Fruit fly (Drosophila melanogaster): Measurements from ENCODE around the gene ND-75.

DNA sequence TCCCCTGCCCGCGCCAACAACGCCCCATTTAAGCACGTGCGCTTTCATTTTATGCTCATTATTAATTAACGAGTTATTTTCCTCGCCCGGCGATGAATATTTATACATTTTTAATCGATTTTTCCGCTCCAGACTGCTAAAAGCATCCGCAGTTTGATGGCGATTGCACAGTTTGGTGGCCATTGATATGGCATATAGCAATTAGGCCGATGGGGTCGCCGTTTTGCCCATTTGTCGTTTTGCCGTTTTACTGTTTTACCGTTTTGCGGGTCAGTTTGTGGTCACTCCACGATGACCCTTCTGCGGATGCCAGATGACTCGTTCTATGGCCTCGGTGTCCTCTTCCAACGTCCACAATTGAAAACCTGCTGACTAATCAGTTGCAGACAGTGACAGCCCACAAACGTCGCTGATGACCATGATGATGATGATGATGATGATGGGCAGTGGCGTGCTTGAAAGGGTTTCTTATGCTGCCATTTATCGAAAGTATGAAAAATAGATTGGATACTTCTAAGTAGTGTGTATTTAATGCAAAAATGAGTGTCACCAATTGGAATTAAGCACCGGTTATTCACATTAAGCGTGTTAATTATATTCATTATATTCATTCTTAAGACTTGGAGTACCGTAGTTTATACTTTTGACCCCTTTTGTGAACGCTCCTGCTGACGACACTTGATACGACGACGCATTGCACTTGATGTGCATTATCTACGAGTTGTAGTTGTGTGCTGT, 39.6 kb downstream of the ND-75 start:
- TF ChIP-seq foxo (GFP tag; optimal IDR thresholded peaks at IDR 0.05): no peak
- no peak for TF ChIP-seq fru (GFP tag; optimal IDR thresholded peaks at IDR 0.05)
- no peak for TF ChIP-seq h (GFP tag; optimal IDR thresholded peaks at IDR 0.05)

Measured in whole organism, wandering third instar larva.